Worm (Caenorhabditis elegans) whole organism, mixed stage, embryonic: ENCODE measurements around the gene srx-12.

ENCODE experiments used
- bed-3 ChIP-seq: fragments of 200-800 bp; sonication (Bioruptor generic); optimal IDR thresholded peaks from 3 replicates; lab custom pipeline; 2018; ENCODE audit warnings: mild to moderate bottlenecking, missing genetic modification characterization, moderate library complexity, missing compliant biosample characterization
- ceh-43 ChIP-seq: fragments of 200-800 bp; sonication (Bioruptor generic); optimal IDR thresholded peaks from 2 replicates; lab custom pipeline; 2018; ENCODE audit warnings: mild to moderate bottlenecking, missing genetic modification characterization, moderate library complexity, missing compliant biosample characterization
- ces-1 ChIP-seq: fragments of 150-350 bp; optimal IDR thresholded peaks from 2 replicates; lab custom pipeline; 2014; ENCODE audit warnings: missing biosample characterization, missing genetic modification reagents, missing genetic modification characterization
- elt-1 ChIP-seq: sonication (generic microtip); optimal IDR thresholded peaks from 2 replicates; lab custom pipeline; 2017; ENCODE audit warnings: missing genetic modification characterization, mild to moderate bottlenecking, missing compliant biosample characterization, antibody characterized with exemption, moderate library complexity, borderline replicate concordance; ENCODE audit not compliant: insufficient read depth
- elt-3 ChIP-seq: fragments of 150-350 bp; optimal IDR thresholded peaks from 2 replicates; lab custom pipeline; 2014; ENCODE audit warnings: missing biosample characterization, missing genetic modification characterization
- mep-1 ChIP-seq: fragments of 150-350 bp; optimal IDR thresholded peaks from 2 replicates; lab custom pipeline; 2017; ENCODE audit warnings: missing biosample characterization, missing genetic modification reagents, missing genetic modification characterization, inconsistent platforms
- nhr-12 ChIP-seq: fragments of 150-350 bp; optimal IDR thresholded peaks from 2 replicates; lab custom pipeline; 2014; ENCODE audit warnings: missing biosample characterization, missing genetic modification characterization
- nhr-76 ChIP-seq: sonication (generic microtip); optimal IDR thresholded peaks from 2 replicates; lab custom pipeline; 2017; ENCODE audit warnings: missing biosample characterization, missing genetic modification characterization
- unc-39 ChIP-seq: fragments of 150-350 bp; optimal IDR thresholded peaks from 2 replicates; lab custom pipeline; 2014; ENCODE audit warnings: missing biosample characterization, missing genetic modification characterization
- unc-62 ChIP-seq: fragments of 150-350 bp; optimal IDR thresholded peaks from 2 replicates; lab custom pipeline; 2014; ENCODE audit warnings: missing biosample characterization, missing genetic modification reagents, missing genetic modification characterization

DNA sequence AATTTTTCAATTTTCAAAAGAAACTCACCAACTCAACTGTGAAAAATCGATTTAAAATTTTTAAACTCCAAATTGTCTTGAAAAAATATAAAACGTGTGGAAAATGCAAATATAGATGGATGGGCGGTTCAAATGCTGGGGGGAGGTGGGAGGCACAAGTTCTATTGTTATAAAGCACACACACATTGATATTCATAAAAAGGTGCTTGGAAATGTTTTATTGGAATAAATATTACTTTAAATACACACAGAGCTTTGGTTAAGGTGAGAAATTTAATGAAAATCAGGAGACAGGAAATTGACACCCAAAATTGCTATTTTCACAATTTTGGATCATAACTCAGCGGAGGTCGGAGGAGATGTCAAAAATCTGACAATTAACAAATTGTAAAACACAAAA lies 1.5 kb upstream of the srx-12 start, which contains the start of gene Y55F3AM.11:
- TF ChIP-seq unc-39 (no peak), nhr-76 (tag; lab: Kevin White, UChicago) (no peak), ces-1 (no peak), mep-1 (tag; lab: Kevin White, UChicago) (no peak), ceh-43 (GFP tag; lab: Kevin White, UChicago) (no peak), unc-62 (GFP tag; lab: Kevin White, UChicago) (no peak), bed-3 (GFP tag; lab: Kevin White, UChicago) (no peak), elt-3 (tag; lab: Kevin White, UChicago) (no peak), elt-1 (no peak), nhr-12 (tag; lab: Kevin White, UChicago) (no peak)
